Worm (Caenorhabditis elegans) whole organism, late embryonic: ENCODE results near the gene C05C8.1.

Source experiments
- C08G9.2 ChIP-seq: sonication (generic microtip); optimal IDR thresholded peaks from 2 replicates; lab custom pipeline; 2016; ENCODE audit warnings: mild to moderate bottlenecking, missing genetic modification characterization, moderate library complexity, missing compliant biosample characterization
- C38D4.7 ChIP-seq: fragments of 200-800 bp; sonication (Bioruptor generic); optimal IDR thresholded peaks from 2 replicates; lab custom pipeline; 2018; ENCODE audit warnings: mild to moderate bottlenecking, missing genetic modification characterization, moderate library complexity, missing compliant biosample characterization
- F13H6.1 ChIP-seq: sonication (generic microtip); optimal IDR thresholded peaks from 2 replicates; lab custom pipeline; 2016; ENCODE audit warnings: missing genetic modification characterization, missing compliant biosample characterization
- K02D7.2 ChIP-seq: sonication (generic microtip); optimal IDR thresholded peaks from 2 replicates; lab custom pipeline; 2017; ENCODE audit warnings: mild to moderate bottlenecking, missing genetic modification characterization, missing compliant biosample characterization
- K09A11.1 ChIP-seq: sonication (generic microtip); optimal IDR thresholded peaks from 2 replicates; lab custom pipeline; 2017; ENCODE audit warnings: antibody characterized with exemption, mild to moderate bottlenecking, missing genetic modification characterization, missing compliant biosample characterization; ENCODE audit not compliant: insufficient read depth
- T23F11.4 ChIP-seq: fragments of 200-800 bp; sonication (Bioruptor generic); optimal IDR thresholded peaks from 2 replicates; lab custom pipeline; 2018; ENCODE audit warnings: mild to moderate bottlenecking, missing genetic modification characterization, missing compliant biosample characterization
- Y22D7AL.16 ChIP-seq: sonication (generic microtip); optimal IDR thresholded peaks from 2 replicates; lab custom pipeline; 2016; ENCODE audit warnings: missing genetic modification characterization, missing compliant biosample characterization
- ceh-14 ChIP-seq: sonication (generic microtip); optimal IDR thresholded peaks from 2 replicates; lab custom pipeline; 2016; ENCODE audit warnings: missing genotype, missing genetic modification characterization, missing compliant biosample characterization
- ceh-19 ChIP-seq: fragments of 200-800 bp; sonication (Bioruptor generic); optimal IDR thresholded peaks from 2 replicates; lab custom pipeline; 2018; ENCODE audit warnings: mild to moderate bottlenecking, missing genetic modification characterization, missing compliant biosample characterization
- ceh-2 ChIP-seq: sonication (generic microtip); optimal IDR thresholded peaks from 2 replicates; lab custom pipeline; 2016; ENCODE audit warnings: missing genotype, missing genetic modification characterization, missing compliant biosample characterization
- ceh-22 ChIP-seq: sonication (generic microtip); optimal IDR thresholded peaks from 2 replicates; lab custom pipeline; 2017; ENCODE audit warnings: missing biosample characterization, missing genetic modification characterization
- ceh-24 ChIP-seq: sonication (generic microtip); optimal IDR thresholded peaks from 2 replicates; lab custom pipeline; 2016; ENCODE audit warnings: mild to moderate bottlenecking, missing genetic modification characterization, missing compliant biosample characterization
- ceh-31 ChIP-seq: sonication (generic microtip); optimal IDR thresholded peaks from 2 replicates; lab custom pipeline; 2016; ENCODE audit warnings: missing genetic modification characterization, missing compliant biosample characterization
- ceh-34 ChIP-seq: sonication (generic microtip); optimal IDR thresholded peaks from 2 replicates; lab custom pipeline; 2016; ENCODE audit warnings: mild to moderate bottlenecking, missing genetic modification characterization, missing compliant biosample characterization
- ceh-45 ChIP-seq: fragments of 200-800 bp; sonication (Bioruptor generic); IDR thresholded peaks from 2 replicates; pipeline ENCODE4 v1.3.6; 2022; ENCODE audit warnings: missing genetic modification reagents, missing genetic modification characterization, missing compliant biosample characterization
- ceh-6 ChIP-seq: fragments of 200-800 bp; sonication (Bioruptor generic); optimal IDR thresholded peaks from 2 replicates; lab custom pipeline; 2018; ENCODE audit warnings: mild to moderate bottlenecking, missing genetic modification characterization, missing compliant biosample characterization
- ceh-9 ChIP-seq: sonication (generic microtip); optimal IDR thresholded peaks from 2 replicates; lab custom pipeline; 2016; ENCODE audit warnings: mild to moderate bottlenecking, missing genetic modification characterization, inconsistent platforms, missing compliant biosample characterization
- che-1 ChIP-seq: sonication (generic microtip); optimal IDR thresholded peaks from 2 replicates; lab custom pipeline; 2016; ENCODE audit warnings: mild to moderate bottlenecking, missing genetic modification characterization, missing compliant biosample characterization
- dmd-4 ChIP-seq: sonication (generic microtip); optimal IDR thresholded peaks from 2 replicates; lab custom pipeline; 2016; ENCODE audit warnings: borderline replicate concordance, missing genetic modification characterization, missing compliant biosample characterization
- dve-1 ChIP-seq: sonication (generic microtip); optimal IDR thresholded peaks from 2 replicates; lab custom pipeline; 2017; ENCODE audit warnings: antibody characterized with exemption, mild to moderate bottlenecking, missing genetic modification characterization, missing compliant biosample characterization
- elt-2 ChIP-seq: sonication (generic microtip); optimal IDR thresholded peaks from 2 replicates; lab custom pipeline; 2016; ENCODE audit warnings: missing genetic modification reagents, missing genetic modification characterization, missing compliant biosample characterization
- elt-4 ChIP-seq: sonication (generic microtip); optimal IDR thresholded peaks from 2 replicates; lab custom pipeline; 2016; ENCODE audit warnings: missing genetic modification characterization, missing compliant biosample characterization
- ets-4 ChIP-seq: sonication (generic microtip); optimal IDR thresholded peaks from 2 replicates; lab custom pipeline; 2016; ENCODE audit warnings: missing genetic modification characterization, missing compliant biosample characterization
- eyg-1 ChIP-seq: sonication (generic microtip); optimal IDR thresholded peaks from 2 replicates; lab custom pipeline; 2016; ENCODE audit warnings: missing genotype, missing genetic modification characterization, missing compliant biosample characterization
- gmeb-2 ChIP-seq: sonication (generic microtip); optimal IDR thresholded peaks from 2 replicates; lab custom pipeline; 2016; ENCODE audit warnings: missing genetic modification characterization, inconsistent platforms, missing compliant biosample characterization
- hlh-15 ChIP-seq: sonication (generic microtip); optimal IDR thresholded peaks from 2 replicates; lab custom pipeline; 2016; ENCODE audit warnings: missing genetic modification characterization, missing compliant biosample characterization
- hlh-30 ChIP-seq: sonication (generic microtip); optimal IDR thresholded peaks from 2 replicates; lab custom pipeline; 2017; ENCODE audit warnings: antibody characterized with exemption, missing genetic modification characterization, missing compliant biosample characterization; ENCODE audit not compliant: insufficient read depth
- hlh-6 ChIP-seq: sonication (generic microtip); optimal IDR thresholded peaks from 2 replicates; lab custom pipeline; 2016; ENCODE audit warnings: missing genotype, missing genetic modification characterization, missing compliant biosample characterization
- hlh-8 ChIP-seq: sonication (generic microtip); optimal IDR thresholded peaks from 2 replicates; lab custom pipeline; 2016; ENCODE audit warnings: missing genotype, missing genetic modification characterization, missing compliant biosample characterization
- lim-6 ChIP-seq: sonication (generic microtip); optimal IDR thresholded peaks from 2 replicates; lab custom pipeline; 2016; ENCODE audit warnings: missing genetic modification characterization, missing compliant biosample characterization
- lin-11 ChIP-seq: fragments of 200-800 bp; sonication (Bioruptor generic); optimal IDR thresholded peaks from 2 replicates; lab custom pipeline; 2018; ENCODE audit warnings: mild to moderate bottlenecking, missing genetic modification characterization, missing compliant biosample characterization
- madf-2 ChIP-seq: sonication (generic microtip); optimal IDR thresholded peaks from 2 replicates; lab custom pipeline; 2017; ENCODE audit warnings: missing genetic modification characterization, missing compliant biosample characterization
- nfya-1 ChIP-seq: sonication (generic microtip); optimal IDR thresholded peaks from 2 replicates; lab custom pipeline; 2017; ENCODE audit warnings: missing genetic modification characterization, mild to moderate bottlenecking, missing compliant biosample characterization, antibody characterized with exemption, moderate library complexity
- nhr-232 ChIP-seq: sonication (generic microtip); optimal IDR thresholded peaks from 2 replicates; lab custom pipeline; 2016; ENCODE audit warnings: missing genetic modification characterization, missing compliant biosample characterization
- pag-3 ChIP-seq: sonication (generic microtip); optimal IDR thresholded peaks from 2 replicates; lab custom pipeline; 2016; ENCODE audit warnings: missing compliant biosample characterization, missing genetic modification characterization, borderline replicate concordance
- pat-9 ChIP-seq: fragments of 200-800 bp; sonication (Bioruptor generic); optimal IDR thresholded peaks from 2 replicates; lab custom pipeline; 2018; ENCODE audit warnings: mild to moderate bottlenecking, missing genetic modification characterization, moderate library complexity, missing compliant biosample characterization
- pax-1 ChIP-seq: fragments of 150-350 bp; optimal IDR thresholded peaks from 2 replicates; lab custom pipeline; 2014; ENCODE audit warnings: missing biosample characterization, missing genetic modification characterization
- pha-4 ChIP-seq: fragments of 150-350 bp; optimal IDR thresholded peaks from 2 replicates; lab custom pipeline; 2018; ENCODE audit warnings: missing biosample characterization, missing genetic modification reagents, missing genetic modification characterization
- pros-1 ChIP-seq: fragments of 150-350 bp; optimal IDR thresholded peaks from 2 replicates; lab custom pipeline; 2014; ENCODE audit warnings: missing biosample characterization, missing genetic modification reagents, missing genetic modification characterization
- rnt-1 ChIP-seq: sonication (generic microtip); optimal IDR thresholded peaks from 2 replicates; lab custom pipeline; 2016; ENCODE audit warnings: missing genetic modification characterization, missing compliant biosample characterization
- sox-2 ChIP-seq: fragments of 200-800 bp; sonication (Bioruptor generic); IDR thresholded peaks from 2 replicates; pipeline ENCODE4 v1.3.6; 2022; ENCODE audit warnings: missing genetic modification reagents, missing genetic modification characterization, missing compliant biosample characterization
- sox-4 ChIP-seq: sonication (generic microtip); optimal IDR thresholded peaks from 2 replicates; lab custom pipeline; 2017; ENCODE audit warnings: mild to moderate bottlenecking, missing genetic modification characterization, inconsistent platforms, missing compliant biosample characterization
- tbx-2 ChIP-seq: sonication (generic microtip); optimal IDR thresholded peaks from 2 replicates; lab custom pipeline; 2016; ENCODE audit warnings: missing genetic modification characterization, missing compliant biosample characterization
- tbx-7 ChIP-seq: sonication (generic microtip); optimal IDR thresholded peaks from 2 replicates; lab custom pipeline; 2016; ENCODE audit warnings: missing genotype, missing genetic modification characterization, missing compliant biosample characterization
- unc-86 ChIP-seq: sonication (generic microtip); optimal IDR thresholded peaks from 2 replicates; lab custom pipeline; 2016; ENCODE audit warnings: missing genetic modification characterization, missing compliant biosample characterization
- zip-5 ChIP-seq: sonication (generic microtip); optimal IDR thresholded peaks from 2 replicates; lab custom pipeline; 2016; ENCODE audit warnings: missing genetic modification characterization, missing compliant biosample characterization
- ztf-16 ChIP-seq: sonication (generic microtip); optimal IDR thresholded peaks from 2 replicates; lab custom pipeline; 2017; ENCODE audit warnings: missing genetic modification characterization, missing compliant biosample characterization

C05C8.1 gene

DNA sequence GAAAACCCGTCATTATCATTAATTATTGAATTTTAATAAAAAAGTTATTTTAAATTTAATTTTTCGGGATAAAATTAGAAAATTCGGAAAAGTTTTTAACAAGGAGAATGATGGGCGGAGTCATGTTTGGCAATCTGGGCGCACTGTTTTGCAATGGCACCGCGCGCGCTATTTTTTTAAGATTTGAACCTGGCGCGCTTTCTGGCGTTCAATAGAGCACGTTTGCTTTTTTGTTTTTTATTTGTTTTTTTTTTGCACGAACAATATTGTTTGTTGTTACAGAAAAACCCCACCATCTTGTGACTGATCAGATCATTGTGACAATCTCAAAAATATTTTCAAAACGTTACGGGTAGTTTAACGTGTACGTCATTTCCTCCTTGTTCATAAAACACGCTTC is 2.4 kb upstream of the C05C8.1 start, which contains the start of gene hyls-1 (continued):
- TF ChIP-seq pat-9 (no peak), pax-1 (tag; lab: Kevin White, UChicago) (peak; percentile 74), nfya-1 (tag; lab: Kevin White, UChicago) (peak; percentile 82), sox-2 (GFP tag; lab: Robert Waterston, UW) (no peak), ceh-31 (tag; lab: Kevin White, UChicago) (peak; percentile 57), ceh-2 (tag; lab: Kevin White, UChicago) (no peak), ceh-24 (tag; lab: Kevin White, UChicago) (no peak), hlh-30 (tag; lab: Kevin White, UChicago) (no peak), lim-6 (tag; lab: Kevin White, UChicago) (no peak), pros-1 (tag; lab: Kevin White, UChicago) (no peak), ceh-22 (tag; lab: Kevin White, UChicago) (no peak), ceh-34 (no peak), ets-4 (no peak), pha-4 (tag; lab: Kevin White, UChicago) (no peak), dve-1 (tag; lab: Kevin White, UChicago) (no peak), nhr-232 (no peak), ztf-16 (peak; percentile 7), ceh-14 (tag; lab: Kevin White, UChicago) (peak; percentile 25), K09A11.1 (no peak), C38D4.7 (GFP tag; lab: Kevin White, UChicago) (no peak), sox-4 (tag; lab: Kevin White, UChicago) (no peak), unc-86 (tag; lab: Kevin White, UChicago) (no peak)
- TF ChIP-seq, all 69 proteins: peak for 8

DNA sequence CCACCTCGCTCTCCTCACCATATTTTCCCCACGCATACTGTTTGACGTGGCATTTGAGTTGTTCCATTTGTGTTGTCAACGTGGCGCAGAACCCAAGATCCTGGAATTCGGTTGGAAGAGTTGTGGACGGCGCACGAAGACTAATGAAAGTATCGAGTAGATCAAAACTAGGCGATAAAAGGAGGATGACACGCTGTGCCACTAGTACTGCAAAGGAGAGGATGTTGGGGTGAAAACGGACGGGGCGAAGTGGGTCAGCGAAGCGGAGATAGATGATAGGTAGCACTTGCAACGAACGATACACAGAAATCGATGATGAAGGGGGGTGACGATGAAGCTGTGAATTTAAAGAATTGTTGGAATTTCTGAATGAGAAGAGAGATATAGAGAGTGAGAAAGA is 7.4 kb downstream of the C05C8.1 start, which contains the start of gene C05C8.7:
Gene C05C8.7, minus strand, starts transcription at position 100 of the 400 bp plus-strand sequence.
- TF ChIP-seq zip-5 (tag; lab: Kevin White, UChicago) (no peak), che-1 (tag; lab: Kevin White, UChicago) (no peak), ceh-22 (tag; lab: Kevin White, UChicago) (no peak), K09A11.1 (no peak), ceh-6 (no peak), C08G9.2 (tag; lab: Kevin White, UChicago) (no peak), ztf-16 (no peak), tbx-2 (tag; lab: Kevin White, UChicago) (no peak), hlh-15 (no peak), elt-2 (tag; lab: Kevin White, UChicago) (no peak), ceh-19 (no peak), ceh-9 (tag; lab: Kevin White, UChicago) (no peak), dmd-4 (tag; lab: Kevin White, UChicago) (no peak), C38D4.7 (GFP tag; lab: Kevin White, UChicago) (no peak), hlh-8 (tag; lab: Kevin White, UChicago) (no peak), ets-4 (no peak)

DNA sequence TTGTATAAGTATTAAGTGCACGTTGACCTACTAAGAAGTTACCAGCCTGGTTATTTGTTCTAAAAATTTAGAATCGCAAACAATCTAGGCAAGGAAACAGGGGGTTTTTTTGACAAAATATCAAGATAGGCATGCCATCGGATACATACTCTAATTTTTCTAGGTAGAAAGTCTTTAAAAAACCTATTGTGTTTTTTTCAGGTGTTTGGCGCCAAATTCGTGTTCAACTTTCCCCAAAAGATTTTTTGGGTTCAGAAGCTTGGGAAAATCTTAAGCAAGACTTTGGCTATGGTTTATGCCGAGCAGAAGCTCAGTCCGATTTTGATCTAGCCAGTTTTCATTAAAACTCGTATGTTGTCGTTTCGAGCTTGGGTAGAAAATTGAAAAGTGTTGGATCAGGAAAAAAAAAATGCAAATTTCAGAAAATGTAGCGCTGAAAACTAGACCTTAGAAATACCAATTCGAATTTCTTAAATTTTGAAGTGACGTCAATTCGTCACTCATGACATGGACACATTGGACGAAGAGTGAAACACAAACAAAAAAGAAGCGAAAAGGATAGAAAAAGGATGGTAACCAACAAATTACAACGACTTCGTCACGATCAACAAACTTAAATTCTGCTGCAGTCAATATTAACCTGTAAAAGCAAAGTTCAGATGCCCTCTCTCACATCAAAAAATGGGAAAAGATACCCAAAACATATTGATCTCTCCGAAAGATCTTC is 8.8 kb downstream of the C05C8.1 start:
- TF ChIP-seq ceh-19 (no peak), elt-4 (tag; lab: Kevin White, UChicago) (no peak)

DNA sequence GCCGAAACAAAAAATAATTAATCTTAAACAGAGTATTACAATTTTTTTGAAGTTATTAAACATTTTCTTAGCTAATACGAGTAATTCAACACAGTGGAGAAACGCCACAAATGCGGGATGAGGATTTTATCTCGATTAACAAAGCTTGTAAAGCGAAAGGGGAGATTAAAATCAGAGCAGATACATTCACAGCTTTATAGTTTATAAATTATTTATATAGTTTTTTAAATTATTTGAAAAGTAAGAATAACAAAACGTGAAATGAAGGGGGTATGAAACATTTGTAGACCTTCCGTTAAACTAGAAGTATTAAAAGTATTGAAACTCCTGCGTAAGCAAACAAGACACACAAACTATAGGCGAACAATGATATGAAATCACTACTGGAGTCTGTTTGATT is 15.5 kb downstream of the C05C8.1 start, which contains the start of gene C05C8.8:
Gene C05C8.8, minus strand, starts transcription at position 101 of the 400 bp plus-strand sequence.
- TF ChIP-seq rnt-1 (tag; lab: Kevin White, UChicago) (no peak), T23F11.4 (no peak), lin-11 (tag; lab: Kevin White, UChicago) (no peak), Y22D7AL.16 (no peak), F13H6.1 (tag; lab: Kevin White, UChicago) (no peak), hlh-8 (tag; lab: Kevin White, UChicago) (no peak), pag-3 (tag; lab: Kevin White, UChicago) (no peak), ceh-45 (no peak), gmeb-2 (no peak), zip-5 (tag; lab: Kevin White, UChicago) (no peak), ztf-16 (no peak), eyg-1 (tag; lab: Kevin White, UChicago) (no peak), lim-6 (tag; lab: Kevin White, UChicago) (no peak), ceh-24 (tag; lab: Kevin White, UChicago) (no peak), tbx-7 (no peak), ceh-22 (tag; lab: Kevin White, UChicago) (no peak), madf-2 (tag; lab: Kevin White, UChicago) (no peak), hlh-6 (no peak), K02D7.2 (no peak)
